Fruit fly (Drosophila melanogaster): ENCODE data around the gene CG12643.
A peak's percentile ranks its signal among the peaks of the same experiment; 100 is the strongest.

- peak; percentile 22 for TF ChIP-seq CG7101 (tag; optimal IDR thresholded peaks at IDR 0.05)
- peak; percentile 6 for TF ChIP-seq tj (GFP tag; optimal IDR thresholded peaks at IDR 0.05)
- TF ChIP-seq Hr96 (GFP tag; optimal IDR thresholded peaks at IDR 0.05) = no peak
- no peak for TF ChIP-seq CG33017 (tag; optimal IDR thresholded peaks at IDR 0.05)
- TF ChIP-seq CG12768 (GFP tag; optimal IDR thresholded peaks at IDR 0.05) = no peak
- TF ChIP-seq bab1 (GFP tag; optimal IDR thresholded peaks at IDR 0.05) = peak; percentile 15
- TF ChIP-seq CG11617 (GFP tag; optimal IDR thresholded peaks at IDR 0.05) = peak; percentile 1
- TF ChIP-seq cic (GFP tag; optimal IDR thresholded peaks at IDR 0.05) = no peak
- no peak for TF ChIP-seq CG7045 (GFP tag; optimal IDR thresholded peaks at IDR 0.05)
- no peak for TF ChIP-seq Crg-1 (GFP tag; optimal IDR thresholded peaks at IDR 0.05)
- TF ChIP-seq kay (GFP tag; ENCODE audit: borderline replicate concordance) = no peak
Observed at dm6 chrX:10219955-10220354, 45.1 kb downstream of the CG12643 start, which contains the start of gene CG34408.

All from whole organism, adult.